Fruit fly (Drosophila melanogaster) whole organism, embryonic: ENCODE results near the gene CG15876.

Experiments
- ATbp ChIP-seq: fragments of 200-800 bp; sonication (Bioruptor generic); optimal IDR thresholded peaks from 2 replicates; lab custom pipeline; 2017; ENCODE audit warnings: missing biosample characterization, mild to moderate bottlenecking, missing genetic modification characterization, missing genetic modification reagents
- Bteb2 ChIP-seq: fragments of 200-800 bp; sonication (Bioruptor generic); optimal IDR thresholded peaks from 2 replicates; lab custom pipeline; 2016; ENCODE audit warnings: missing biosample characterization, missing genetic modification characterization
- CG10147 ChIP-seq: fragments of 200-800 bp; sonication (Bioruptor generic); optimal IDR thresholded peaks from 2 replicates; lab custom pipeline; 2019; ENCODE audit warnings: missing biosample characterization, mild to moderate bottlenecking, missing genetic modification characterization, moderate library complexity
- CG10267 ChIP-seq: fragments of 200-800 bp; sonication (Bioruptor generic); optimal IDR thresholded peaks from 2 replicates; lab custom pipeline; 2018; ENCODE audit warnings: missing biosample characterization, mild to moderate bottlenecking, missing genetic modification characterization, moderate library complexity
- CG10274 ChIP-seq: fragments of 200-800 bp; sonication (Bioruptor generic); optimal IDR thresholded peaks from 3 replicates; lab custom pipeline; 2017; ENCODE audit warnings: missing biosample characterization, mild to moderate bottlenecking, missing genetic modification characterization
- CG12104 ChIP-seq: fragments of 200-800 bp; sonication (Bioruptor generic); optimal IDR thresholded peaks from 3 replicates; lab custom pipeline; 2016; ENCODE audit warnings: missing biosample characterization, missing genetic modification characterization
- CG12659 ChIP-seq: fragments of 200-800 bp; sonication (Bioruptor generic); optimal IDR thresholded peaks from 3 replicates; lab custom pipeline; 2017; ENCODE audit warnings: mild to moderate bottlenecking, missing biosample characterization, missing genetic modification reagents, missing genetic modification characterization
- CG12942 ChIP-seq: fragments of 200-800 bp; sonication (Bioruptor generic); optimal IDR thresholded peaks from 3 replicates; lab custom pipeline; 2016; ENCODE audit warnings: missing biosample characterization, missing genetic modification characterization
- CG14965 ChIP-seq: fragments of 200-800 bp; sonication (Bioruptor generic); optimal IDR thresholded peaks from 2 replicates; lab custom pipeline; 2016; ENCODE audit warnings: missing biosample characterization, missing genetic modification characterization, borderline replicate concordance
- CG16815 ChIP-seq: fragments of 200-800 bp; sonication (Bioruptor generic); optimal IDR thresholded peaks from 3 replicates; lab custom pipeline; 2017; ENCODE audit warnings: missing biosample characterization, mild to moderate bottlenecking, missing genetic modification characterization
- CG17359 ChIP-seq: fragments of 200-800 bp; sonication (Bioruptor generic); optimal IDR thresholded peaks from 3 replicates; lab custom pipeline; 2018; ENCODE audit warnings: missing biosample characterization, mild to moderate bottlenecking, missing genetic modification characterization, moderate library complexity
- CG31388 ChIP-seq: fragments of 200-800 bp; sonication (Bioruptor generic); optimal IDR thresholded peaks from 2 replicates; lab custom pipeline; 2016; ENCODE audit warnings: missing biosample characterization, missing genetic modification characterization
- CG4404 ChIP-seq: fragments of 200-800 bp; sonication (Bioruptor generic); IDR thresholded peaks from 2 replicates; pipeline ENCODE4 v1.3.6; 2022; ENCODE audit warnings: missing biosample characterization, missing genetic modification characterization
- CG4820 ChIP-seq: fragments of 200-800 bp; sonication (Bioruptor generic); optimal IDR thresholded peaks from 3 replicates; lab custom pipeline; 2016; ENCODE audit warnings: missing biosample characterization, missing genetic modification characterization
- CG5953 ChIP-seq: fragments of 200-800 bp; sonication (Bioruptor generic); IDR thresholded peaks from 2 replicates; pipeline ENCODE4 v1.3.6; 2022; ENCODE audit warnings: missing biosample characterization, missing genetic modification characterization
- CG6254 ChIP-seq: fragments of 200-800 bp; sonication (Bioruptor generic); optimal IDR thresholded peaks from 3 replicates; lab custom pipeline; 2017; ENCODE audit warnings: mild to moderate bottlenecking, missing biosample characterization, missing genetic modification reagents, missing genetic modification characterization
- CG6654 ChIP-seq: fragments of 200-800 bp; sonication (Bioruptor generic); optimal IDR thresholded peaks from 2 replicates; lab custom pipeline; 2017; ENCODE audit warnings: missing biosample characterization, mild to moderate bottlenecking, missing genetic modification characterization
- CG8924 ChIP-seq: fragments of 200-800 bp; optimal IDR thresholded peaks from 3 replicates; lab custom pipeline; 2019; ENCODE audit warnings: missing biosample characterization, mild to moderate bottlenecking, missing genetic modification characterization, moderate library complexity
- CoRest ChIP-seq: fragments of 200-800 bp; sonication (Bioruptor generic); optimal IDR thresholded peaks from 3 replicates; lab custom pipeline; 2018; ENCODE audit warnings: missing biosample characterization, mild to moderate bottlenecking, missing genetic modification characterization, moderate library complexity
- D19A ChIP-seq: fragments of 200-800 bp; optimal IDR thresholded peaks from 3 replicates; lab custom pipeline; 2019; ENCODE audit warnings: missing biosample characterization, mild to moderate bottlenecking, missing genetic modification characterization, moderate library complexity
- Dip2 ChIP-seq: fragments of 200-800 bp; sonication (Bioruptor generic); IDR thresholded peaks from 2 replicates; pipeline ENCODE4 v1.3.6; 2022; ENCODE audit warnings: missing biosample characterization, missing genetic modification characterization
- E2f1 ChIP-seq: fragments of 200-800 bp; sonication (Bioruptor generic); IDR thresholded peaks from 2 replicates; pipeline ENCODE4 v1.3.6; 2022; ENCODE audit warnings: missing biosample characterization, missing genetic modification characterization
- Hmx ChIP-seq: fragments of 200-800 bp; sonication (Bioruptor generic); optimal IDR thresholded peaks from 2 replicates; lab custom pipeline; 2016; ENCODE audit warnings: missing biosample characterization, missing genetic modification characterization
- MBD-R2 ChIP-seq: fragments of 200-800 bp; sonication (Bioruptor generic); IDR thresholded peaks from 2 replicates; pipeline ENCODE4 v1.3.6; 2022; ENCODE audit warnings: missing biosample characterization, missing genetic modification characterization
- MTF-1 ChIP-seq: fragments of 200-800 bp; sonication (Bioruptor generic); optimal IDR thresholded peaks from 2 replicates; lab custom pipeline; 2018; ENCODE audit warnings: missing biosample characterization, mild to moderate bottlenecking, missing genetic modification characterization, borderline replicate concordance
- Poxn ChIP-seq: fragments of 200-800 bp; sonication (Bioruptor generic); IDR thresholded peaks from 2 replicates; pipeline ENCODE4 v1.3.6; 2022; ENCODE audit warnings: missing biosample characterization, missing genetic modification characterization
- Ssrp ChIP-seq: fragments of 200-800 bp; sonication (Bioruptor generic); optimal IDR thresholded peaks from 2 replicates; lab custom pipeline; 2018; ENCODE audit warnings: missing biosample characterization, mild to moderate bottlenecking, missing genetic modification characterization, moderate library complexity
- ci ChIP-seq: fragments of 200-800 bp; sonication (Bioruptor generic); IDR thresholded peaks from 3 replicates; pipeline ENCODE4 v1.3.6; 2022; ENCODE audit warnings: missing biosample characterization, missing genetic modification characterization
- dmrt99B ChIP-seq: fragments of 200-800 bp; sonication (Bioruptor generic); optimal IDR thresholded peaks from 2 replicates; lab custom pipeline; 2018; ENCODE audit warnings: missing biosample characterization, mild to moderate bottlenecking, missing genetic modification characterization, moderate library complexity
- exex ChIP-seq: fragments of 200-800 bp; sonication (Bioruptor generic); optimal IDR thresholded peaks from 4 replicates; lab custom pipeline; 2018; ENCODE audit warnings: missing biosample characterization, mild to moderate bottlenecking, missing genetic modification characterization, moderate library complexity
- fd96Cb ChIP-seq: fragments of 200-800 bp; sonication (Bioruptor generic); optimal IDR thresholded peaks from 2 replicates; lab custom pipeline; 2018; ENCODE audit warnings: missing biosample characterization, mild to moderate bottlenecking, missing genetic modification characterization, moderate library complexity
- hkb ChIP-seq, 2 experiments: fragments of 200-800 bp in 1 of 2; fragments of >200 bp in 1 of 2; sonication (Bioruptor generic) in 1 of 2; IDR thresholded peaks in 1 of 2; optimal IDR thresholded peaks in 1 of 2; 2 replicates each; pipeline versions ENCODE4 v1.3.6 to Lab custom; 2017 to 2022; ENCODE audit warnings: missing biosample characterization in 1 of 2, missing genetic modification characterization in 1 of 2
- odd ChIP-seq: fragments of 200-800 bp; sonication (Bioruptor generic); optimal IDR thresholded peaks from 2 replicates; lab custom pipeline; 2017; ENCODE audit warnings: missing biosample characterization, mild to moderate bottlenecking, missing genetic modification characterization
- org-1 ChIP-seq: fragments of 200-800 bp; sonication (Bioruptor generic); optimal IDR thresholded peaks from 2 replicates; lab custom pipeline; 2017; ENCODE audit warnings: missing biosample characterization, missing genetic modification characterization
- phol ChIP-seq: fragments of 200-800 bp; sonication (Bioruptor generic); optimal IDR thresholded peaks from 3 replicates; lab custom pipeline; 2018; ENCODE audit warnings: missing biosample characterization, mild to moderate bottlenecking, missing genetic modification characterization, moderate library complexity
- prd ChIP-seq, 3 experiments: fragments of >200 bp in 2 of 3; fragments of 200-800 bp in 1 of 3; sonication (Bioruptor generic) in 1 of 3; optimal IDR thresholded peaks in 2 of 3; IDR thresholded peaks in 1 of 3; 2 replicates in 2 of 3; 3 replicates in 1 of 3; pipeline versions ENCODE4 v1.3.6 to Lab custom; 2017 to 2022; ENCODE audit warnings: missing biosample characterization in 1 of 3, missing genetic modification characterization in 1 of 3
- ranshi ChIP-seq: fragments of 200-800 bp; sonication (Bioruptor generic); IDR thresholded peaks from 2 replicates; pipeline ENCODE4 v1.3.6; 2022; ENCODE audit warnings: missing biosample characterization, missing genetic modification characterization
- scrt ChIP-seq: fragments of 200-800 bp; sonication (Bioruptor generic); optimal IDR thresholded peaks from 2 replicates; lab custom pipeline; 2018; ENCODE audit warnings: missing biosample characterization, mild to moderate bottlenecking, missing genetic modification characterization, moderate library complexity
- sens ChIP-seq: fragments of 200-800 bp; sonication (Bioruptor generic); peaks from one replicate; lab custom pipeline; 2016; ENCODE audit warnings: missing biosample characterization, missing genetic modification characterization
- tap ChIP-seq: fragments of 200-800 bp; optimal IDR thresholded peaks from 3 replicates; lab custom pipeline; 2019; ENCODE audit warnings: missing biosample characterization, mild to moderate bottlenecking, missing genetic modification characterization, moderate library complexity
- tll ChIP-seq, 2 experiments: fragments of 200-800 bp in 1 of 2; fragments of >200 bp in 1 of 2; sonication (Bioruptor generic) in 1 of 2; optimal IDR thresholded peaks; 2 replicates each; lab custom pipeline; 2017 to 2019; ENCODE audit warnings: missing biosample characterization in 2 of 2, missing genetic modification characterization in 2 of 2, mild to moderate bottlenecking in 1 of 2, moderate library complexity in 1 of 2
- trem ChIP-seq: fragments of 200-800 bp; optimal IDR thresholded peaks from 3 replicates; lab custom pipeline; 2019; ENCODE audit warnings: missing biosample characterization, mild to moderate bottlenecking, missing genetic modification characterization, moderate library complexity
- unpg ChIP-seq: fragments of 200-800 bp; sonication (Bioruptor generic); optimal IDR thresholded peaks from 3 replicates; lab custom pipeline; 2018; ENCODE audit warnings: missing biosample characterization, mild to moderate bottlenecking, missing genetic modification characterization, moderate library complexity
- zen2 ChIP-seq: fragments of 200-800 bp; sonication (Bioruptor generic); IDR thresholded peaks from 3 replicates; pipeline ENCODE4 v1.3.6; 2022; ENCODE audit warnings: missing biosample characterization, missing genetic modification characterization; ENCODE audit not compliant: partially characterized antibody
- zfh2 ChIP-seq: fragments of 200-800 bp; sonication (Bioruptor generic); optimal IDR thresholded peaks from 2 replicates; lab custom pipeline; 2016; ENCODE audit warnings: missing biosample characterization, missing genetic modification characterization

Gene CG15876

DNA sequence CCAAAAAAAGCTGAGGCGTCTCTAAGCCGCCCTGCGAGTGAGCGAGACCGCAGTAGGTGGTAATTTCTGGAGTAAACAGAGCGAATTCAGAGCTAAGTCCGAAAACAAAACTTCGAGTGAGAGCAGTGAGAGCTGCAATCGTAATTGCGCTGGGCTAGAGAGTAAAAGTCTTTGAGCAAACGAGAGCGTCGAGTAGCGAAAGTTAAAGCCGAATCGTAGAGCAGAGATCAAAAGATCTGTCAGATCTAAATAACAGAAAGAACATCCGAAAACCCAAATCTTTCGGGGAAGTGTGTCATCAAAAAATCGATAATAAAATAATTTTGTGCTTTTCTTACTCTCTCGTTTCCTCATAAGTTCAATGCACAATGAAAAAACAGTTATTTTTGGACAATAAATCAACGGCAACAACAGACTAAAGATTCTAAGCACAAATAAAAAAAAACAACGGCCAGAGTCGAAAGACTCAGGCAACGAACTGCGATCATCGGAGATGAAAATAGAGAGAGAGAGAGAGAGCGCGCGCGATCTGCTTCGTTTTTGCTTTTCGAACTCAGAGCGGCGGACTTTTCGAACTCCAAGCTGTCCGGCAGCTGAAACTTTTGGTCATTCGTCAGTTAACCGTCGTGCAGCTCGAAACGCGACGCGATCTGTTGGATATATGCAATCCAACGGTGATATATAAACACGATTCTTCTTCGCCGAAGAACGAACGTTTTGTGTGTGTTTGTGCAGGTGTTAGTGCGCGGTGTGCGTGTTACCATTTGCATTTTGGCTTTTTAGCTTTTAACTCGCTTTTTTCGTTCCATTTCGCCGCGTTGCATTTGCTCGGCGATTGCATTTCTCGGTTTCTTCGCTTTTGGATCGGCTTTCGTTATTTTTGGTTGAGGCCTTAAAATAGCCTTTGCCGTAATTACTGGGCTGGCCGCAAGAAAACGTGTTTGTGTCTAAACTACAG lies 2.2 kb downstream of the CG15876 start, which contains the start of gene RhoGEF64C (continued):
- TF ChIP-seq CG12104 = no peak
- no peak for TF ChIP-seq Poxn (GFP tag; lab: Robert Waterston, UW)
- TF ChIP-seq CG5953 = no peak
- TF ChIP-seq tap (tag; lab: Kevin White, UChicago) = no peak
- no peak for TF ChIP-seq CG4404
- TF ChIP-seq CG10274 (GFP tag; lab: Kevin White, UChicago) = no peak
- no peak for TF ChIP-seq zfh2
- no peak for TF ChIP-seq ranshi (GFP tag; lab: Robert Waterston, UW)
- TF ChIP-seq Bteb2 (GFP tag; lab: Kevin White, UChicago) = no peak
- TF ChIP-seq zen2 (GFP tag; lab: Robert Waterston, UW) = 0 out of 3 replicates have a peak, but pooled peaks have one; percentile 19
- TF ChIP-seq CG31388 = no peak
- no peak for TF ChIP-seq exex (tag; lab: Kevin White, UChicago)

- TF ChIP-seq dmrt99B (peak; percentile 44), CG16815 (GFP tag; lab: Kevin White, UChicago) (no peak), CG31388 (no peak), scrt (GFP tag; lab: Kevin White, UChicago) (no peak), tll (GFP tag; optimal IDR thresholded peaks at IDR 0.05; lab: Kevin White, UChicago) (no peak), CG10147 (GFP tag; lab: Kevin White, UChicago) (peak; percentile 5), CG12659 (GFP tag; lab: Kevin White, UChicago) (peak; percentile 6), ATbp (GFP tag; lab: Kevin White, UChicago) (peak; percentile 36), MBD-R2 (GFP tag; lab: Robert Waterston, UW) (no peak), org-1 (GFP tag; lab: Kevin White, UChicago) (peak; percentile 15), CG10267 (peak; percentile 48), Ssrp (tag; lab: Kevin White, UChicago) (peak; percentile 41), CG12942 (GFP tag; lab: Kevin White, UChicago) (no peak), trem (tag; lab: Kevin White, UChicago) (peak; percentile 45), CG6654 (peak; percentile 1), CG6254 (GFP tag; lab: Kevin White, UChicago) (peak; percentile 1), ci (GFP tag; lab: Robert Waterston, UW) (0 out of 3 replicates have a peak, but pooled peaks have one; percentile 45), CG17359 (tag; lab: Kevin White, UChicago) (peak; percentile 26), sens (GFP tag; lab: Kevin White, UChicago) (peak; percentile 50), unpg (GFP tag; lab: Kevin White, UChicago) (peak; percentile 31), CG4820 (GFP tag; lab: Kevin White, UChicago) (no peak), E2f1 (peak; percentile 27; the same call in 1 of the 2 replicates), hkb (optimal IDR thresholded peaks at IDR 0.05; lab: Kevin White, UChicago) (no peak), hkb (GFP tag; IDR thresholded peaks at IDR 0.05; lab: Robert Waterston, UW) (no peak), odd (GFP tag; lab: Kevin White, UChicago) (no peak), D19A (tag; lab: Kevin White, UChicago) (peak; percentile 27), prd (optimal IDR thresholded peaks at IDR 0.05; lab: Kevin White, UChicago) (no peak), prd (GFP tag; IDR thresholded peaks at IDR 0.05; lab: Robert Waterston, UW) (peak; percentile 13; the same call in 1 of the 3 replicates), tap (tag; lab: Kevin White, UChicago) (peak; percentile 9), MTF-1 (GFP tag; lab: Kevin White, UChicago) (no peak), fd96Cb (tag; lab: Kevin White, UChicago) (peak; percentile 51), CG14965 (no peak), CoRest (tag; lab: Kevin White, UChicago) (peak; percentile 27), CG8924 (tag; lab: Kevin White, UChicago) (peak; percentile 16), phol (tag; lab: Kevin White, UChicago) (peak; percentile 65), Dip2 (GFP tag; lab: Robert Waterston, UW) (no peak), Hmx (GFP tag; lab: Kevin White, UChicago) (no peak)
Observed at dm6 chr3L:4691775-4692174, 2.9 kb downstream of the CG15876 start.
